Worm (Caenorhabditis elegans) whole organism, late embryonic: ENCODE data around the gene twk-42.

Source experiments
- K02D7.2 ChIP-seq: sonication (generic microtip); optimal IDR thresholded peaks from 2 replicates; lab custom pipeline; 2017; ENCODE audit warnings: mild to moderate bottlenecking, missing genetic modification characterization, missing compliant biosample characterization
- ama-1 ChIP-seq: fragments of 150-350 bp; optimal IDR thresholded peaks from 2 replicates; lab custom pipeline; 2014
- ceh-9 ChIP-seq: sonication (generic microtip); optimal IDR thresholded peaks from 2 replicates; lab custom pipeline; 2016; ENCODE audit warnings: mild to moderate bottlenecking, missing genetic modification characterization, inconsistent platforms, missing compliant biosample characterization
- elt-2 ChIP-seq: sonication (generic microtip); optimal IDR thresholded peaks from 2 replicates; lab custom pipeline; 2016; ENCODE audit warnings: missing genetic modification reagents, missing genetic modification characterization, missing compliant biosample characterization
- fkh-10 ChIP-seq: fragments of 150-350 bp; optimal IDR thresholded peaks from 2 replicates; lab custom pipeline; 2014; ENCODE audit warnings: missing biosample characterization, missing genetic modification reagents, missing genetic modification characterization
- nfya-1 ChIP-seq: sonication (generic microtip); optimal IDR thresholded peaks from 2 replicates; lab custom pipeline; 2017; ENCODE audit warnings: missing genetic modification characterization, mild to moderate bottlenecking, missing compliant biosample characterization, antibody characterized with exemption, moderate library complexity
- nhr-11 ChIP-seq: fragments of 150-350 bp; optimal IDR thresholded peaks from 2 replicates; lab custom pipeline; 2014; ENCODE audit warnings: missing biosample characterization, missing genetic modification characterization
- pha-4 ChIP-seq: fragments of 150-350 bp; optimal IDR thresholded peaks from 2 replicates; lab custom pipeline; 2018; ENCODE audit warnings: missing biosample characterization, missing genetic modification reagents, missing genetic modification characterization
- sox-2 ChIP-seq: fragments of 200-800 bp; sonication (Bioruptor generic); IDR thresholded peaks from 2 replicates; pipeline ENCODE4 v1.3.6; 2022; ENCODE audit warnings: missing genetic modification reagents, missing genetic modification characterization, missing compliant biosample characterization

DNA sequence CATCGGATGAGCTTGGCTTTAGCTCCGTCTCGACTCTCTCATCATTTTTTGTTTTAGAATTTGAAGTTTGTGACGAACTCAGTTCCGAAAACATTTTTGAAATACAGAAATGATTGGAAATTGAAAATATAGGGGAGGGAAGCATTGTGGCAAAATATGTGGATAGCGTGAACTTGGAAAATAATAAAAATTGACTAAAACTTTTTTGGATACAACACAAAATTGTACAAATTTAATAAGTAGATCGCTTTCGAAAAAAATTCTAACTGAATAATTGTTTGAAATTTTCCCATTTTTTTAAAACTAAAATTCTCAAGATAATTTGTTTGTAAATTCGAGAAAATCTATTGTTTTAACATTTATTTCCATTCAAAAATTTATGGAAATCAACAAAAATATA, 48.7 kb downstream of the twk-42 start, which contains the start of gene F59A1.15:
- no peak for TF ChIP-seq K02D7.2 (tag; lab: Kevin White, UChicago)
- TF ChIP-seq ama-1 (lab: Kevin White, UChicago): no peak
- no peak for TF ChIP-seq elt-2
- no peak for TF ChIP-seq nhr-11 (tag; lab: Kevin White, UChicago)
- TF ChIP-seq pha-4: no peak
- no peak for TF ChIP-seq sox-2
- no peak for TF ChIP-seq ceh-9
- no peak for TF ChIP-seq fkh-10 (GFP tag; lab: Kevin White, UChicago)
- TF ChIP-seq nfya-1 (tag; lab: Kevin White, UChicago): no peak
